Worm (Caenorhabditis elegans) whole organism, early embryonic: Measurements from ENCODE around the gene ace-1.

Experiments
- ama-1 ChIP-seq: fragments of 150-350 bp; optimal IDR thresholded peaks from 2 replicates; lab custom pipeline; 2014
- ceh-36 ChIP-seq: sonication (generic microtip); optimal IDR thresholded peaks from 2 replicates; lab custom pipeline; 2016; ENCODE audit warnings: missing genetic modification characterization, inconsistent platforms, missing compliant biosample characterization
- ets-7 ChIP-seq: sonication (generic microtip); optimal IDR thresholded peaks from 2 replicates; lab custom pipeline; 2016; ENCODE audit warnings: missing genotype, missing genetic modification characterization, missing compliant biosample characterization
- scrt-1 ChIP-seq: fragments of 200-800 bp; sonication (Bioruptor generic); IDR thresholded peaks from 2 replicates; pipeline ENCODE4 v1.3.6; 2022; ENCODE audit warnings: missing genetic modification characterization, missing compliant biosample characterization

DNA sequence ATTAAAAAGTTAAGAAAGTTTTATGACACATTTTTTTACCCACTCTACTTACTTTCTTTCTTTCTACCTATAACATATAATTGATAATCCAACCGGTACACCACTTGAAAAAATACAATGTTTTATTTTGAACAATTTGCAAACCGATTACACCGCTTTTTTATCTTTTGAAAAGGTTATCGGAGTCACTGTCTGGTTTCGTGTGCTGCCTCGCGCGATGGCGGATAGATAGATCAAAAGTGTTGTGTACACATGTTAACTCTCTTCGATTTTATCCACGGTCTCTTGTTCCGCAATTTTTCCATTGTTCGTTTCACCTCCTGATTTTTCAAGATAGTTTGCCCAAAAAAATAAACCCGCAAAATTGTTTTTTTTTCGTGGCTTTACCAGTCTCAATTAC is 585 bp upstream of the ace-1 start:
- TF ChIP-seq ama-1 (lab: Kevin White, UChicago) = no peak
- TF ChIP-seq ceh-36 = no peak
- no peak for TF ChIP-seq scrt-1 (GFP tag; lab: Robert Waterston, UW)
- no peak for TF ChIP-seq ets-7
